Worm (Caenorhabditis elegans) whole organism, young adult: ENCODE data around the gene F35H10.5.

ENCODE experiments used
- B0035.1 ChIP-seq: sonication (generic microtip); optimal IDR thresholded peaks from 2 replicates; lab custom pipeline; 2016; ENCODE audit warnings: missing genetic modification characterization, mild to moderate bottlenecking, missing compliant biosample characterization, missing genotype, missing genetic modification reagents
- B0261.1 ChIP-seq: sonication (generic microtip); optimal IDR thresholded peaks from 2 replicates; lab custom pipeline; 2016; ENCODE audit warnings: mild to moderate bottlenecking, missing genetic modification characterization, moderate library complexity, missing compliant biosample characterization
- C06A6.2 ChIP-seq: fragments of 200-800 bp; sonication (Bioruptor generic); conservative IDR thresholded peaks from 2 replicates; pipeline ENCODE4 v1.3.6; 2022; ENCODE audit warnings: missing genetic modification characterization, missing compliant biosample characterization
- D2030.7 ChIP-seq: fragments of 200-800 bp; sonication (Bioruptor generic); IDR thresholded peaks from 2 replicates; pipeline ENCODE4 v1.3.6; 2022; ENCODE audit warnings: missing genetic modification reagents, missing genetic modification characterization, missing compliant biosample characterization
- F23B12.7 ChIP-seq: sonication (generic microtip); optimal IDR thresholded peaks from 2 replicates; lab custom pipeline; 2017; ENCODE audit warnings: missing genetic modification characterization, mild to moderate bottlenecking, missing compliant biosample characterization, antibody characterized with exemption, moderate library complexity; ENCODE audit not compliant: insufficient read depth
- F33H1.4 ChIP-seq: fragments of 200-800 bp; sonication (Bioruptor generic); IDR thresholded peaks from 2 replicates; pipeline ENCODE4 v1.3.6; 2022; ENCODE audit warnings: missing genetic modification reagents, missing genetic modification characterization, missing compliant biosample characterization
- F49E8.2 ChIP-seq: sonication (generic microtip); optimal IDR thresholded peaks from 3 replicates; lab custom pipeline; 2017; ENCODE audit warnings: missing genetic modification characterization, mild to moderate bottlenecking, missing compliant biosample characterization, antibody characterized with exemption, moderate library complexity; ENCODE audit not compliant: insufficient read depth
- akir-1 ChIP-seq: fragments of 200-800 bp; sonication (Bioruptor generic); optimal IDR thresholded peaks from 2 replicates; lab custom pipeline; 2018; ENCODE audit warnings: mild to moderate bottlenecking, missing genetic modification characterization, moderate library complexity, missing compliant biosample characterization
- ama-1 ChIP-seq, 3 experiments: fragments of 150-350 bp in 1 of 3; sonication (generic microtip) in 2 of 3; optimal IDR thresholded peaks; 2 replicates each; lab custom pipeline; 2014 to 2018; ENCODE audit warnings: missing biosample characterization in 2 of 3, missing genetic modification characterization in 2 of 3, missing genetic modification reagents in 2 of 3
- attf-5 ChIP-seq: fragments of 200-800 bp; sonication (Bioruptor generic); optimal IDR thresholded peaks from 2 replicates; lab custom pipeline; 2018; ENCODE audit warnings: mild to moderate bottlenecking, missing genetic modification characterization, missing compliant biosample characterization
- cebp-1 ChIP-seq, 2 experiments: fragments of 200-800 bp in 1 of 2; sonication (Bioruptor generic) in 1 of 2; sonication (generic microtip) in 1 of 2; IDR thresholded peaks in 1 of 2; optimal IDR thresholded peaks in 1 of 2; 2 replicates each; pipeline versions ENCODE4 v1.3.6 to Lab custom; 2017 to 2022; ENCODE audit warnings: missing compliant biosample characterization in 2 of 2, missing genetic modification characterization in 2 of 2, mild to moderate bottlenecking in 1 of 2, missing genetic modification reagents in 1 of 2, moderate library complexity in 1 of 2
- ceh-27 ChIP-seq: fragments of 200-800 bp; sonication (Bioruptor generic); optimal IDR thresholded peaks from 2 replicates; lab custom pipeline; 2018; ENCODE audit warnings: mild to moderate bottlenecking, missing genetic modification characterization, moderate library complexity, missing compliant biosample characterization
- ceh-40 ChIP-seq: fragments of 200-800 bp; sonication (Bioruptor generic); IDR thresholded peaks from 2 replicates; pipeline ENCODE4 v1.3.6; 2022; ENCODE audit warnings: missing genetic modification characterization, missing compliant biosample characterization
- dpff-1 ChIP-seq: sonication (generic microtip); optimal IDR thresholded peaks from 2 replicates; lab custom pipeline; 2017; ENCODE audit warnings: mild to moderate bottlenecking, missing genetic modification characterization, missing compliant biosample characterization
- dpl-1 ChIP-seq: fragments of 150-350 bp; optimal IDR thresholded peaks from 2 replicates; lab custom pipeline; 2014; ENCODE audit warnings: missing biosample characterization, missing genetic modification reagents, missing genetic modification characterization
- efl-1 ChIP-seq: fragments of 150-350 bp; optimal IDR thresholded peaks from 2 replicates; lab custom pipeline; 2014; ENCODE audit warnings: missing biosample characterization, missing genetic modification reagents, missing genetic modification characterization
- hlh-26 ChIP-seq: fragments of 200-800 bp; sonication (Bioruptor generic); conservative IDR thresholded peaks from 2 replicates; pipeline ENCODE4 v1.3.6; 2022; ENCODE audit warnings: missing genetic modification reagents, missing genetic modification characterization, missing compliant biosample characterization
- hmg-1.2 ChIP-seq: fragments of 200-800 bp; sonication (Bioruptor generic); IDR thresholded peaks from 2 replicates; pipeline ENCODE4 v1.3.6; 2022; ENCODE audit warnings: missing genetic modification reagents, missing genetic modification characterization, missing compliant biosample characterization
- hrde-1 ChIP-seq: sonication (generic microtip); optimal IDR thresholded peaks from 2 replicates; lab custom pipeline; 2016; ENCODE audit warnings: missing genetic modification characterization, mild to moderate bottlenecking, missing compliant biosample characterization, moderate library complexity, missing genotype, missing genetic modification reagents, borderline replicate concordance
- lin-54 ChIP-seq: fragments of 200-800 bp; sonication (Bioruptor generic); optimal IDR thresholded peaks from 2 replicates; lab custom pipeline; 2018; ENCODE audit warnings: mild to moderate bottlenecking, missing genetic modification characterization, missing compliant biosample characterization
- lsl-1 ChIP-seq: fragments of 200-800 bp; sonication (Bioruptor generic); optimal IDR thresholded peaks from 2 replicates; lab custom pipeline; 2018; ENCODE audit warnings: mild to moderate bottlenecking, missing genetic modification characterization, moderate library complexity, missing compliant biosample characterization
- madf-6 ChIP-seq: fragments of 200-800 bp; sonication (Bioruptor generic); IDR thresholded peaks from 2 replicates; pipeline ENCODE4 v1.3.6; 2022; ENCODE audit warnings: missing genetic modification reagents, missing genetic modification characterization, missing compliant biosample characterization
- mxl-1 ChIP-seq: sonication (generic microtip); optimal IDR thresholded peaks from 2 replicates; lab custom pipeline; 2016; ENCODE audit warnings: missing genetic modification characterization, missing compliant biosample characterization
- rec-8 ChIP-seq, 2 experiments: sonication (generic microtip); optimal IDR thresholded peaks; 2 replicates each; lab custom pipeline; 2016; ENCODE audit warnings: mild to moderate bottlenecking in 2 of 2, missing genetic modification characterization in 2 of 2, missing genetic modification reagents in 2 of 2, missing genotype in 2 of 2, missing biosample characterization in 1 of 2, missing compliant biosample characterization in 1 of 2, moderate library complexity in 1 of 2
- repo-1 ChIP-seq: sonication (generic microtip); optimal IDR thresholded peaks from 2 replicates; lab custom pipeline; 2017; ENCODE audit warnings: mild to moderate bottlenecking, missing genetic modification characterization, missing compliant biosample characterization
- snpc-1.1 ChIP-seq: sonication (generic microtip); optimal IDR thresholded peaks from 2 replicates; lab custom pipeline; 2017; ENCODE audit warnings: missing genetic modification characterization, mild to moderate bottlenecking, missing compliant biosample characterization, antibody characterized with exemption, moderate library complexity, missing genotype, missing genetic modification reagents; ENCODE audit not compliant: insufficient read depth
- snpc-4 ChIP-seq, 5 experiments: fragments of 150-350 bp in 1 of 5; sonication (generic microtip) in 4 of 5; optimal IDR thresholded peaks; 2 replicates each; lab custom pipeline; 2014 to 2018; ENCODE audit warnings: missing genetic modification characterization in 5 of 5, missing biosample characterization in 3 of 5, antibody characterized with exemption in 2 of 5, mild to moderate bottlenecking in 2 of 5, missing compliant biosample characterization in 2 of 5, missing genotype in 2 of 5, moderate library complexity in 2 of 5, missing genetic modification reagents in 1 of 5
- tbp1 ChIP-seq: fragments of 200-800 bp; sonication (Bioruptor generic); optimal IDR thresholded peaks from 2 replicates; lab custom pipeline; 2018; ENCODE audit warnings: mild to moderate bottlenecking, missing genetic modification characterization, missing compliant biosample characterization
- tbx-9 ChIP-seq: sonication (generic microtip); optimal IDR thresholded peaks from 2 replicates; lab custom pipeline; 2016; ENCODE audit warnings: borderline replicate concordance, missing genetic modification characterization, inconsistent platforms, missing compliant biosample characterization
- ztf-6 ChIP-seq: fragments of 200-800 bp; sonication (Bioruptor generic); IDR thresholded peaks from 2 replicates; pipeline ENCODE4 v1.3.6; 2022; ENCODE audit warnings: missing genetic modification reagents, missing genetic modification characterization, missing compliant biosample characterization

Gene F35H10.5

DNA sequence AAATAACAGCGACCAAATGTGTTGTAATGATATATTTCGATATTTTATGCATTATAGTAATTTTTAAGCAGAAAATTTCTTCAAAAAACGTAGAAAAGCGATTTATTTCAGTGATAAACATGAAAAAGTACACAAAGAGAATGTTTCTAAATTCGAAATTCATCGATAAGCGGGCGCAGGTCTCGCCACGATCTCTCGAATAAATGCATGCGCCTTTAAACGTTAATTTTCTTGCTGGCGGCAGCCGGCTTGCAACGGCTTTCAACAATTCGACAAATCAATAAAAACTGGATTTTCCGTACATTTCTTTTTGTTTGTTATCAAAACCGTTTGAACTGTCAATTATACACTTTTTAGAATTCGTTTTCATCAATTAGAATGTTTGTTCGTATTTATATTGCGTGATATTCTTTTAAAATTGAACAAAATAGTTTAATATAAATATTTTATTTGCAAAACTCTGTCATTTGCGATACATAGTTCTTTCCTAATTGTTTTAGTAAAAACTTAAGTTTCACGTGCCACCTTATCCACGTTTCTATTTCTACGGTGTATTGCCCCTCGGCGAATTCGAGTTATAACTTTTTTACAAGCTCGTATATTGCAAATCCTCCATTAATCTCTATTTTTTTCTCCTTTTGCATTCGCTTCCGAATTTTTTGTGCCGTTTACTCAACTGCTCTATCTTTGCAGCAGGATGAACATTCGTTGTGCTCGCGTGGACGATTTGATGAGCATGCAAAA is 10.8 kb upstream of the F35H10.5 start, which contains the start of gene daf-31:
TSS of gene daf-31 (plus strand) at position 694 of the 744 bp plus-strand sequence.
- TF ChIP-seq hmg-1.2 (GFP tag; lab: Robert Waterston, UW) (peak; percentile 3; the same call in 1 of the 2 replicates), attf-5 (GFP tag; lab: Kevin White, UChicago) (peak; percentile 55), rec-8 (tag; optimal IDR thresholded peaks at IDR 0.05; lab: Kevin White, UChicago) (no peak), akir-1 (GFP tag; lab: Kevin White, UChicago) (no peak), cebp-1 (GFP tag; IDR thresholded peaks at IDR 0.05; lab: Robert Waterston, UW) (no peak), cebp-1 (tag; optimal IDR thresholded peaks at IDR 0.05; lab: Kevin White, UChicago) (no peak), D2030.7 (GFP tag; lab: Robert Waterston, UW) (no peak), tbp1 (GFP tag; lab: Kevin White, UChicago) (peak; percentile 24), repo-1 (no peak), F23B12.7 (peak; percentile 45), lsl-1 (peak; percentile 7), efl-1 (GFP tag; lab: Kevin White, UChicago) (peak; percentile 72), madf-6 (GFP tag; lab: Robert Waterston, UW) (peak; percentile 6; the same call in 1 of the 2 replicates), F33H1.4 (GFP tag; lab: Robert Waterston, UW) (peak; percentile 87), dpl-1 (GFP tag; lab: Kevin White, UChicago) (peak; percentile 67), ztf-6 (GFP tag; lab: Robert Waterston, UW) (no peak), snpc-4 (GFP tag; optimal IDR thresholded peaks at IDR 0.05; lab: Kevin White, UChicago) (no peak), snpc-4 (tag; optimal IDR thresholded peaks at IDR 0.05; lab: Kevin White, UChicago) (peak in 1 of 4 experiments; percentile 54)

DNA sequence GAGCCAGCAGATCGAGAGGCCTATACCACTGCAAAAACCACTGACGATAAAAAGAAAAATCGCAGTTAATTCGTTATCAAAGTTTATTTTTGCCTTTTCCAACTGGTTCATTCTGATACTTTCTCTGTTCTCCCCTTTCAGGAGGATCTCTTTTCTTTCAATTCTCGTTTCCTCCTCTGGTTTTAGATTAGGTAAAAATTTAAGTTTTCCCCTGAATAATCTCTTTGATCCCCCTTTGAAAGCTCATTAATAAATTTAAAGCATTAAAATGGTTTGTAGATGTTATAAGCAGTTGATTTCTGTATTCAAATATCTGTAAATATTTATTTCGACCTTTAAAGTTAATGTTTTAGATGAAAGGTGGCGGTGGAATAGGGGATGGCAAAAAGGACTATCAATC is 9.3 kb upstream of the F35H10.5 start, which contains the start of gene K07H8.2:
TSS of gene K07H8.2 (plus strand) at position 301 of the 400 bp plus-strand sequence.
- TF ChIP-seq dpff-1 (tag; lab: Kevin White, UChicago) (no peak), F49E8.2 (tag; lab: Kevin White, UChicago) (peak; percentile 35), efl-1 (GFP tag; lab: Kevin White, UChicago) (no peak)

DNA sequence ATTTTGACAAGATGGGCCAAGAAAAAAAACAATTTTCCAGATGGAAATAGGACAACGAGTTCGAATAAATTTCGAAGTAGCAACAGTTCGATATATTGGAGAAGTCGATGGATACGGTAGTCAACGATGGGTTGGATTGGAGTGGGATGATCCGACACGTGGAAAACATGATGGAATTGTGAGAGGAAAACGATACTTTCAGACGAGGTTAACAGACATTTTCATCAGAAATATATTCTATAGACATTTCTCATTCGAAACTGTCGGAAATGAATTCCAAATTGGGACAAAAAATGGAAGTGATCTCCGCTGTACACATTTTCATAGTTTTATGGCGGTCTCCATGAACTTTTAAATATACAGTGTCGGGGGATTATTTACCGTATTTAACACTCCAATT is 5.9 kb upstream of the F35H10.5 start, which contains the start of gene tbce-1:
TSS of gene tbce-1 (plus strand) at position 41 of the 400 bp plus-strand sequence.
- TF ChIP-seq hlh-26 (GFP tag; lab: Robert Waterston, UW) (no peak), lin-54 (GFP tag; lab: Kevin White, UChicago) (peak; percentile 3), hrde-1 (tag; lab: Kevin White, UChicago) (peak; percentile 19)

DNA sequence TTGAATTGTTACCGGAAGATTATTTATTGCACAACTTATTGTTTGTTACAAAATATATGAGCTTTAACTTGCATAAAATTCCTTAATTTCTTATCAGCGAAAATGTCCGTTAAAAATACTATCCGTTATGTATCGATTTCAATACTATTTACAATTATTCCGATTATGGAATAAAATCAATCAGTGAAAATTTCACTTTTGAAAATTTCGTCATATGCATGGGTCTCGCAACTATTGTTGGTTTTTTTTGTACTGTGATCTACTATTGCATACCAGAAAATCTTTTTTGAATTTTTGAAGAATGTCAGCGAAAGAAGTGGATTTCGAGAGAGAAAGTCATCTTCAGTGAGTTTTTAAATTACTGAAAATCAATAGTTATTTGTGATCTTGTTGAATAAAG is 3.4 kb upstream of the F35H10.5 start, which contains the start of gene nprl-3:
TSS of gene nprl-3 (plus strand) at position 301 of the 400 bp plus-strand sequence.
- TF ChIP-seq rec-8 (tag; optimal IDR thresholded peaks at IDR 0.05; lab: Kevin White, UChicago): no peak
- TF ChIP-seq ceh-40 (GFP tag; lab: Robert Waterston, UW): no peak
- no peak for TF ChIP-seq lin-54 (GFP tag; lab: Kevin White, UChicago)
- TF ChIP-seq F33H1.4 (GFP tag; lab: Robert Waterston, UW): no peak
- no peak for TF ChIP-seq snpc-1.1 (tag; lab: Kevin White, UChicago)
- TF ChIP-seq C06A6.2 (GFP tag; lab: Robert Waterston, UW): no peak
- no peak for TF ChIP-seq ceh-27 (GFP tag; lab: Kevin White, UChicago)
- no peak for TF ChIP-seq dpl-1 (GFP tag; lab: Kevin White, UChicago)
- no peak for TF ChIP-seq B0261.1
- TF ChIP-seq mxl-1 (tag; lab: Kevin White, UChicago): no peak
- no peak for TF ChIP-seq D2030.7 (GFP tag; lab: Robert Waterston, UW)
- TF ChIP-seq tbx-9 (tag; lab: Kevin White, UChicago): no peak
- no peak for TF ChIP-seq ama-1 (optimal IDR thresholded peaks at IDR 0.05; lab: Kevin White, UChicago)
- no peak for TF ChIP-seq ama-1 (GFP tag; optimal IDR thresholded peaks at IDR 0.05; lab: Kevin White, UChicago)
- TF ChIP-seq B0035.1 (tag; lab: Kevin White, UChicago): no peak
